Worm (Caenorhabditis elegans) whole organism, mixed stage, embryonic: ENCODE results near the gene pno-1.

Source experiments
- elt-1 ChIP-seq: sonication (generic microtip); optimal IDR thresholded peaks from 2 replicates; lab custom pipeline; 2017; ENCODE audit warnings: missing genetic modification characterization, mild to moderate bottlenecking, missing compliant biosample characterization, antibody characterized with exemption, moderate library complexity, borderline replicate concordance; ENCODE audit not compliant: insufficient read depth
- lin-13 ChIP-seq: fragments of 150-350 bp; optimal IDR thresholded peaks from 2 replicates; lab custom pipeline; 2014; ENCODE audit warnings: missing biosample characterization, missing genetic modification characterization
- lsy-2 ChIP-seq: fragments of 150-350 bp; optimal IDR thresholded peaks from 2 replicates; lab custom pipeline; 2014; ENCODE audit warnings: missing biosample characterization, missing genetic modification characterization
- mab-5 ChIP-seq: fragments of 150-350 bp; optimal IDR thresholded peaks from 2 replicates; lab custom pipeline; 2014; ENCODE audit warnings: missing biosample characterization, missing genetic modification characterization
- mep-1 ChIP-seq: fragments of 150-350 bp; optimal IDR thresholded peaks from 2 replicates; lab custom pipeline; 2017; ENCODE audit warnings: missing biosample characterization, missing genetic modification reagents, missing genetic modification characterization, inconsistent platforms
- nhr-12 ChIP-seq: fragments of 150-350 bp; optimal IDR thresholded peaks from 2 replicates; lab custom pipeline; 2014; ENCODE audit warnings: missing biosample characterization, missing genetic modification characterization
- nhr-237 ChIP-seq: fragments of 150-350 bp; optimal IDR thresholded peaks from 2 replicates; lab custom pipeline; 2014; ENCODE audit warnings: missing biosample characterization, missing genetic modification characterization
- nhr-76 ChIP-seq: sonication (generic microtip); optimal IDR thresholded peaks from 2 replicates; lab custom pipeline; 2017; ENCODE audit warnings: missing biosample characterization, missing genetic modification characterization
- pha-4 ChIP-seq: fragments of 150-350 bp; optimal IDR thresholded peaks from 2 replicates; lab custom pipeline; 2018; ENCODE audit warnings: missing biosample characterization, missing genetic modification reagents, missing genetic modification characterization
- snpc-4 ChIP-seq: fragments of 150-350 bp; optimal IDR thresholded peaks from 2 replicates; lab custom pipeline; 2014; ENCODE audit warnings: missing biosample characterization, missing genetic modification characterization
- unc-120 ChIP-seq: sonication (generic microtip); optimal IDR thresholded peaks from 2 replicates; lab custom pipeline; 2017; ENCODE audit warnings: missing genetic modification characterization, missing compliant biosample characterization; ENCODE audit not compliant: poor library complexity, severe bottlenecking
- unc-39 ChIP-seq: fragments of 150-350 bp; optimal IDR thresholded peaks from 2 replicates; lab custom pipeline; 2014; ENCODE audit warnings: missing biosample characterization, missing genetic modification characterization
- unc-62 ChIP-seq: fragments of 150-350 bp; optimal IDR thresholded peaks from 2 replicates; lab custom pipeline; 2014; ENCODE audit warnings: missing biosample characterization, missing genetic modification reagents, missing genetic modification characterization
- ztf-11 ChIP-seq: fragments of 150-350 bp; optimal IDR thresholded peaks from 2 replicates; lab custom pipeline; 2014; ENCODE audit warnings: missing biosample characterization, missing genetic modification characterization

DNA sequence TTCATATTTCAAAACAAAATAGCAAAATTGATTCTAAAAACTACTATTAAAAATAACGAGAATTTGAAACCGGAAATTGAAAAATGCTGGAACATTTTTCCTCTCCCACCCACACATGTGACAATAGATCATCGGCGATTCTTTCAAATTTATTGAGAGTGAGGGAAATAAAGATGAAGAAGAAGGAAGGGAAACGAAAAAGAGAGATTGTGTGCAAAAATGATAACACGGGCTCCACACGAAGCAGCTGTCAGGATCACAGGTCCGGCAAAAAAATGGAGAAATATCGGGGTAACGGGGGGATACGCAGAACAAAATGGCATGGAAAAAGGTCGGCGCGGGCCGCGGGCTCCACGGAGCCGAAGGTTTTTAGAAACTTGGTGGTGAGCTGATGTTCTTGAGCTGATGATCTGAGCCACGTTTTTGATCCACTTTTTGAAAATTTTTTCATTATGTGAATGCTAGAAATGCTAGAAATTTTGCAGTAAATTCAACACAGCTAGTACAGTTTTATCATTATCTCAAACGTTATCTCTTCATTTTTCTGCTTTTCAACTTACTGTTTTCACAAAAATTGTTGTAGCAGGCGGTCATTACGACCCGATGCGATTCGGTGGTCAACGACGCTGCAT, 15.1 kb upstream of the pno-1 start, which contains the start of gene shk-1:
- no peak for TF ChIP-seq ztf-11 (tag; lab: Kevin White, UChicago)
- no peak for TF ChIP-seq unc-39 (tag; lab: Kevin White, UChicago)
- no peak for TF ChIP-seq lsy-2 (tag; lab: Kevin White, UChicago)
- no peak for TF ChIP-seq nhr-12 (tag; lab: Kevin White, UChicago)
- TF ChIP-seq unc-62 = no peak
- no peak for TF ChIP-seq elt-1 (tag; lab: Kevin White, UChicago)
- no peak for TF ChIP-seq lin-13 (tag; lab: Kevin White, UChicago)
- TF ChIP-seq nhr-237 (tag; lab: Kevin White, UChicago) = no peak
- no peak for TF ChIP-seq pha-4 (tag; lab: Kevin White, UChicago)
- peak; percentile 55 for TF ChIP-seq unc-120 (tag; lab: Kevin White, UChicago)
- TF ChIP-seq mep-1 = no peak
- TF ChIP-seq nhr-76 (tag; lab: Kevin White, UChicago) = no peak
- TF ChIP-seq snpc-4 (tag; lab: Kevin White, UChicago) = no peak
- no peak for TF ChIP-seq mab-5
